Worm (Caenorhabditis elegans) whole organism, L3 larva: Measurements from ENCODE around the gene R09H10.3.

Experiments
- ceh-16 ChIP-seq: sonication (generic microtip); optimal IDR thresholded peaks from 2 replicates; lab custom pipeline; 2017; ENCODE audit warnings: missing biosample characterization, missing genetic modification characterization
- nhr-28 ChIP-seq: fragments of 150-350 bp; optimal IDR thresholded peaks from 2 replicates; lab custom pipeline; 2014; ENCODE audit warnings: missing biosample characterization, missing genetic modification characterization
- sea-2 ChIP-seq: fragments of 150-350 bp; sonication (generic microtip); optimal IDR thresholded peaks from 4 replicates; lab custom pipeline; 2014; ENCODE audit warnings: missing biosample characterization, missing genetic modification reagents, missing genetic modification characterization

ce11 chrIV:10567822-10568221 is 39.0 kb upstream of the R09H10.3 start:
- TF ChIP-seq ceh-16 (no peak), sea-2 (GFP tag; lab: Kevin White, UChicago) (no peak), nhr-28 (no peak)
